Worm (Caenorhabditis elegans): ENCODE results near the gene W09G12.6.
A peak's percentile ranks its signal among the peaks of the same experiment; 100 is the strongest.
"Not testable (repeated sequence)": the region's sequence is repeated elsewhere in the genome, so short reads cannot be mapped to it uniquely, and the experiment has no call there.

The W09G12.6 gene

DNA sequence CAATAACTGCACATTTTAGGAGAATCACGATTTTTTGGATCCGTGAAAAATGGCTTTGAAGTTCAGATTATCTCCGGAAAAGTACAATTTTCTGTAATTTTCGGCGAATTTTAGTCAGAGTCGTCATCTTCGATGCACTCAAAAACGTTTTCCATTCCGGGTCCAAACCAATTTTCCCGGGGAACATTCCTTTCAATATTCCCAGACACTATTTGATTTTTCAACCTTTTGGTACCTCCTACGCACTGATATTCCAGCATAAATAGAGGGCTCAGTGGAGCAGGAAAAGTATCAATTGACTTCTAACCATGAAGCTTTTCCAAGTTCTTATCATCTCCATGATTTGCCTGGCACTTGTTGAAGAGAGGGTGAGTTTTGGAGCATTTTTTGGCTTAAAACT lies at the start of gene W09G12.6:
W09G12.6 (plus strand) TSS at position 301 of the 400 bp plus-strand sequence.
- TF ChIP-seq duxl-1 (tag; optimal IDR thresholded peaks at IDR 0.05; ENCODE audit: poor library complexity) (no peak), lin-1 (GFP tag; IDR thresholded peaks at IDR 0.05) (no peak), ceh-82 (tag; optimal IDR thresholded peaks at IDR 0.05) (no peak), zfp-2 (tag; optimal IDR thresholded peaks at IDR 0.05) (no peak), daf-12 (tag; optimal IDR thresholded peaks at IDR 0.05) (no peak), cey-2 (tag; optimal IDR thresholded peaks at IDR 0.05; ENCODE audit: borderline replicate concordance, insufficient read depth) (no peak), dmd-8 (GFP tag; IDR thresholded peaks at IDR 0.05) (no peak), zfp-3 (GFP tag; conservative IDR thresholded peaks at IDR 0.05) (no peak), daf-16 (GFP tag; optimal IDR thresholded peaks at IDR 0.05) (no peak), daf-16 (tag; optimal IDR thresholded peaks at IDR 0.05) (no peak), lin-38 (GFP tag; IDR thresholded peaks at IDR 0.05) (no peak), F37D6.2 (tag; optimal IDR thresholded peaks at IDR 0.05) (no peak), nhr-41 (GFP tag; IDR thresholded peaks at IDR 0.05) (no peak), mxl-2 (GFP tag; conservative IDR thresholded peaks at IDR 0.05) (no peak), ceh-44 (GFP tag; IDR thresholded peaks at IDR 0.05) (no peak)

DNA sequence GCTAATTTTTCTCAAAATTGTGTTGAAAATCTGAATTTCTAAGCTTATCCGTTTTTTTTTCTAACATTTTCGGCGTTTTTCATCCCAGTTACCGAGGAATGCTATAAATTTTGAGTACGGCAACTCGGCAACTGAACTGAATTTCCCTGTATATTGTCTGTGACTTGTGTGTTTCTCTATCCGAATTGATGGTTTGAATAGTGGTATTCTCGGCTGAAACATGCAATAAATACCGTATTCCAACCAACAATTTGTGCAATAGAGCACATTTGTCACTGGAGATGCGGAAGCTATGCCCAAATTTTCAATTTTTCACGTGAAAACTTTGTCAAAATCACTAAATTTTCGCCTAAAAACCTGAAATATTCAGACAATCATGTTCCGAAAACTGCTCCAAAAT lies 49.4 kb upstream of the W09G12.6 start, which contains the start of gene rmif-2:
rmif-2 (plus strand) TSS at position 301 of the 400 bp plus-strand sequence.
- not testable (repeated sequence) for TF ChIP-seq F10B5.3 (tag; optimal IDR thresholded peaks at IDR 0.05); pha-4 (GFP tag; IDR thresholded peaks at IDR 0.05); pha-4 (tag; optimal IDR thresholded peaks at IDR 0.05); hlh-11 (tag; optimal IDR thresholded peaks at IDR 0.05)

DNA sequence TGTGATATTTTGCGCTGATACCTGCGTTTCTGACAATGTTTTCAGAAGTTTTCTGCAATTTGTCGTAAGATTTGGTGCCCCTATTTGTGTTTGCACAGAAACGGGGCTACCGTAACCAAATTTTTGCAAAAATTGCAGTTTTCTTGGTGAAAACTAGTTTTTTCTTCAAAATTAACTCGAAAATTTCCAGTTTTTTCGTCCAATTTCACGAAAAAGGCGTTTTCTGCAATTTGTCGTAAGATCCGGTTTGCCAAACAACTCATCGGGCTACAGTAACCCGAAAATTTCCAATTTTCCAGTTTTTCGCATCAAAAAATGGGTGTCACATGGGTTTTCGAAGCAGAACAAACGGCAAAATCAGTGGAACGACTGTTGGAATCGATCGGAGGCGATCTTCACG lies 44.2 kb upstream of the W09G12.6 start, which contains the start of gene mdt-20:
mdt-20 (plus strand) TSS at position 301 of the 400 bp plus-strand sequence.
- TF ChIP-seq aha-1 (tag) = peak; percentile 63

DNA sequence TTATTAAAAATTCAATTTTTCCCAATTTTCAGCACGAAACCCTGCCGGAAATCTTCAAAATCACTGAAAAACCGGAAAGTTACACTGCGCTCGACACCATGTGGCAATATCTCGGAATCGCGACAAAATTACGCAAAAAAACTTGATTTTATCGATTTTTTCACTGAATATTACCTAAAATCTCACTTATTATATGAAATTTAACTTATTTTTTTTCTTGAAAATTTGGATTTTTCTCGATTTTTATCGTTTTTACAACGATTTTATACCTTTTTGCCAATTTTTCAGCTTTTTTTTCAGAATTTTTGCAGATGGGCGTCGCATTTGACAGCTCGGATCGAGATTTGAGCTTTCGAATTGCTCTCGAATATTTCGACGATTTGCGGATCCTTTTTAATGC lies 38.9 kb upstream of the W09G12.6 start, which contains the start of gene spl-3:
spl-3 (plus strand) TSS at position 301 of the 400 bp plus-strand sequence.
- no peak for TF ChIP-seq daf-19 (GFP tag; conservative IDR thresholded peaks at IDR 0.05)
- no peak for TF ChIP-seq skn-1 (tag; optimal IDR thresholded peaks at IDR 0.05)
- no peak for TF ChIP-seq madf-5 (GFP tag; IDR thresholded peaks at IDR 0.05)
- no peak for TF ChIP-seq unc-130 (GFP tag; optimal IDR thresholded peaks at IDR 0.05)
- no peak for TF ChIP-seq ZK546.5 (tag; optimal IDR thresholded peaks at IDR 0.05)
- TF ChIP-seq F10B5.3 (tag; optimal IDR thresholded peaks at IDR 0.05) = no peak
- no peak for TF ChIP-seq pha-4 (GFP tag; IDR thresholded peaks at IDR 0.05)
- no peak for TF ChIP-seq pha-4 (tag; optimal IDR thresholded peaks at IDR 0.05)
- TF ChIP-seq attf-4 (tag; optimal IDR thresholded peaks at IDR 0.05) = no peak
- no peak for TF ChIP-seq F49E8.2 (tag; optimal IDR thresholded peaks at IDR 0.05; ENCODE audit: borderline replicate concordance)
- TF ChIP-seq fkh-10 (GFP tag; optimal IDR thresholded peaks at IDR 0.05) = no peak
- no peak for TF ChIP-seq lin-39 (tag; optimal IDR thresholded peaks at IDR 0.05)
- TF ChIP-seq nhr-76 (tag; optimal IDR thresholded peaks at IDR 0.05) = no peak
- TF ChIP-seq jun-1 (tag; optimal IDR thresholded peaks at IDR 0.05) = no peak
- no peak for TF ChIP-seq php-3 (GFP tag; IDR thresholded peaks at IDR 0.05)
- TF ChIP-seq nhr-237 (tag; optimal IDR thresholded peaks at IDR 0.05) = no peak
- TF ChIP-seq Y105C5A.15 (GFP tag; IDR thresholded peaks at IDR 0.05) = no peak
- no peak for TF ChIP-seq Y48G9A.11 (GFP tag; IDR thresholded peaks at IDR 0.05)
- no peak for TF ChIP-seq madf-9 (GFP tag; conservative IDR thresholded peaks at IDR 0.05)
- TF ChIP-seq lim-7 (GFP tag; IDR thresholded peaks at IDR 0.05) = no peak

All from whole organism, L4 larva.